Worm (Caenorhabditis elegans) whole organism, L4/young adult: ENCODE data around the gene K10H10.7.

Source experiments
- W03F9.2 ChIP-seq: fragments of 150-350 bp; optimal IDR thresholded peaks from 2 replicates; lab custom pipeline; 2014; ENCODE audit warnings: missing biosample characterization, missing genetic modification characterization
- dao-5 ChIP-seq: sonication (generic microtip); optimal IDR thresholded peaks from 2 replicates; lab custom pipeline; 2016; ENCODE audit warnings: missing genotype, missing genetic modification characterization, moderate library complexity, missing compliant biosample characterization
- him-1 ChIP-seq: sonication (generic microtip); optimal IDR thresholded peaks from 2 replicates; lab custom pipeline; 2016; ENCODE audit warnings: missing genotype, missing genetic modification reagents, missing genetic modification characterization, missing compliant biosample characterization

ce11 chrII:14510162-14510561 lies 2.7 kb upstream of the K10H10.7 start:
- no peak for TF ChIP-seq him-1 (tag; lab: Kevin White, UChicago)
- no peak for TF ChIP-seq dao-5 (tag; lab: Kevin White, UChicago)
- TF ChIP-seq W03F9.2: no peak
